Fruit fly (Drosophila melanogaster): Measurements from ENCODE around the gene Hex-A.
A peak's percentile ranks its signal among the peaks of the same experiment; 100 is the strongest.

The Hex-A gene

dm6 chrX:9582659-9583317 is 2.7 kb upstream of the Hex-A start (continued):
- no peak for TF ChIP-seq Hsf (GFP tag; optimal IDR thresholded peaks at IDR 0.05)
- no peak for TF ChIP-seq bigmax (GFP tag; optimal IDR thresholded peaks at IDR 0.05)
- TF ChIP-seq CG2120 (GFP tag; optimal IDR thresholded peaks at IDR 0.05), result peak; percentile 69
- no peak for TF ChIP-seq wor (GFP tag; IDR thresholded peaks at IDR 0.05)
- TF ChIP-seq NK7.1 (GFP tag; optimal IDR thresholded peaks at IDR 0.05), result no peak
- no peak for TF ChIP-seq Awh (GFP tag; IDR thresholded peaks at IDR 0.05)
- TF ChIP-seq CG1647 (GFP tag; optimal IDR thresholded peaks at IDR 0.05), result no peak
- peak; percentile 24 for TF ChIP-seq CG12769 (tag; optimal IDR thresholded peaks at IDR 0.05)
- no peak for TF ChIP-seq CG17186 (GFP tag; optimal IDR thresholded peaks at IDR 0.05)
- no peak for TF ChIP-seq tio (GFP tag; optimal IDR thresholded peaks at IDR 0.05)
- TF ChIP-seq CG12155 (GFP tag; optimal IDR thresholded peaks at IDR 0.05), result peak; percentile 19
- no peak for TF ChIP-seq ab (GFP tag; optimal IDR thresholded peaks at IDR 0.05)
- no peak for TF ChIP-seq cas (GFP tag; IDR thresholded peaks at IDR 0.05)
- peak; percentile 38 for TF ChIP-seq PHDP (tag; optimal IDR thresholded peaks at IDR 0.05)
- TF ChIP-seq gcm2 (GFP tag; optimal IDR thresholded peaks at IDR 0.05), result no peak
- TF ChIP-seq trh (GFP tag; optimal IDR thresholded peaks at IDR 0.05), result no peak
- TF ChIP-seq tin (GFP tag; optimal IDR thresholded peaks at IDR 0.05), result no peak
- no peak for TF ChIP-seq CkIIα-i1 (GFP tag; IDR thresholded peaks at IDR 0.05)
- TF ChIP-seq row (GFP tag; IDR thresholded peaks at IDR 0.05), result peak; percentile 29; the same call in 1 of the 3 replicates
- peak; percentile 68 for TF ChIP-seq crol (GFP tag; IDR thresholded peaks at IDR 0.05)
- TF ChIP-seq TFAM (GFP tag; optimal IDR thresholded peaks at IDR 0.05), result no peak
- TF ChIP-seq dmrt11E (tag; optimal IDR thresholded peaks at IDR 0.05), result no peak
- TF ChIP-seq lov (optimal IDR thresholded peaks at IDR 0.05), result no peak
- TF ChIP-seq lov (GFP tag; IDR thresholded peaks at IDR 0.05), result no peak
- TF ChIP-seq CG15601 (tag; optimal IDR thresholded peaks at IDR 0.05), result no peak
- no peak for TF ChIP-seq CG12659 (GFP tag; optimal IDR thresholded peaks at IDR 0.05)
- TF ChIP-seq HLH3B (GFP tag; IDR thresholded peaks at IDR 0.05), result no peak
- TF ChIP-seq Hmx (GFP tag; optimal IDR thresholded peaks at IDR 0.05), result no peak
- no peak for TF ChIP-seq CG15073 (GFP tag; optimal IDR thresholded peaks at IDR 0.05)
- TF ChIP-seq Bdp1 (GFP tag; optimal IDR thresholded peaks at IDR 0.05), result no peak
- peak; percentile 8 for TF ChIP-seq CG13296 (GFP tag; optimal IDR thresholded peaks at IDR 0.05)
- no peak for TF ChIP-seq CG7928 (GFP tag; optimal IDR thresholded peaks at IDR 0.05)
- no peak for TF ChIP-seq CG10274 (GFP tag; optimal IDR thresholded peaks at IDR 0.05)
- no peak for TF ChIP-seq CG8359 (GFP tag; optimal IDR thresholded peaks at IDR 0.05; ENCODE audit: borderline replicate concordance)
- TF ChIP-seq MTF-1 (GFP tag; optimal IDR thresholded peaks at IDR 0.05; ENCODE audit: borderline replicate concordance), result no peak
- TF ChIP-seq lab (GFP tag; optimal IDR thresholded peaks at IDR 0.05), result peak; percentile 55
- no peak for TF ChIP-seq twi (tag; optimal IDR thresholded peaks at IDR 0.05)
- TF ChIP-seq ara (GFP tag; IDR thresholded peaks at IDR 0.05), result no peak
- TF ChIP-seq CG3847 (GFP tag; IDR thresholded peaks at IDR 0.05), result no peak
- TF ChIP-seq Dek (tag; optimal IDR thresholded peaks at IDR 0.05), result peak; percentile 34
- TF ChIP-seq CG2116 (GFP tag; optimal IDR thresholded peaks at IDR 0.05), result no peak
- TF ChIP-seq CG6854 (GFP tag; optimal IDR thresholded peaks at IDR 0.05), result no peak
- TF ChIP-seq shn (GFP tag; optimal IDR thresholded peaks at IDR 0.05), result no peak
- TF ChIP-seq sna (GFP tag; IDR thresholded peaks at IDR 0.05; ENCODE audit: partially characterized antibody), result no peak
- TF ChIP-seq CG3281 (GFP tag; optimal IDR thresholded peaks at IDR 0.05), result peak; percentile 70
- TF ChIP-seq Side (GFP tag; optimal IDR thresholded peaks at IDR 0.05), result no peak
- no peak for TF ChIP-seq Sin3A (optimal IDR thresholded peaks at IDR 0.05)
- no peak for TF ChIP-seq CG12071 (GFP tag; optimal IDR thresholded peaks at IDR 0.05)
- TF ChIP-seq CG10654 (GFP tag; optimal IDR thresholded peaks at IDR 0.05), result no peak
- TF ChIP-seq D19B (GFP tag; optimal IDR thresholded peaks at IDR 0.05), result peak; percentile 43
- TF ChIP-seq jigr1 (GFP tag; IDR thresholded peaks at IDR 0.05), result no peak
- no peak for TF ChIP-seq Dad (GFP tag; optimal IDR thresholded peaks at IDR 0.05)

All from whole organism, embryonic.